Worm (Caenorhabditis elegans): ENCODE data around the gene ceh-13.

DNA sequence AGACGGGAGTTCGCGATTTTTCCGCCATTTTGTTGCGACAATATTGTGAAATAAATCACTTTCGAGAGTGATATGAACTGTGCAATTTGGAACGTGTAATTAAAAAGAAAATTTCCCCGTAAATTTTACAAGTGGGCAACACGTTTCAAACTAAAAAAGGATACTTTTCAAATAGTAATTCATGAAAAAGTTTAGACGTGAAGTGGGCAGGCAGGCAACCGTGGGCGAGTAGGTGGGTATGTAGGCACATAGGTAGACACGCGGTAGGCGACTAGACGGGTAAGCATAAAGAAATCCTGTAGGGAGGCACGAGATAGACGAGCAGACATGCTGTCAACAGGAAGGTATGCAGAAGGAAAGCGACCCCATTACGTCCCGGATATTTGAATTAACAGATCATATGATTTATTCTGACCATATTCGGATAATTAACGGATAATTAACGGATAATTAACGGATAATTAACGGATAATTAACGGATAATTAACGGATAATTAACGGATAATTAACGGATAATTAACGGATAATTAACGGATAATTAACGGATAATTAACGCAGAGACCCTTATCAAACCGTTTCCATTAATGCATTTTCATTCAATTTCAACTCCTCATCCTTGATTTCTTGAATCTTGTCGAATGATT lies 37.9 kb downstream of the ceh-13 start, which contains the start of gene R13A5.11:
- no peak for TF ChIP-seq nhr-28 (tag; optimal IDR thresholded peaks at IDR 0.05)
- TF ChIP-seq tbx-8 (GFP tag; optimal IDR thresholded peaks at IDR 0.05) = no peak
- TF ChIP-seq unc-62 (GFP tag; optimal IDR thresholded peaks at IDR 0.05) = no peak
- no peak for TF ChIP-seq cnd-1 (tag; optimal IDR thresholded peaks at IDR 0.05)
- TF ChIP-seq blmp-1 (tag; optimal IDR thresholded peaks at IDR 0.05) = no peak
- peak; percentile 84 for TF ChIP-seq ceh-43 (GFP tag; optimal IDR thresholded peaks at IDR 0.05)
- no peak for TF ChIP-seq nhr-76 (tag; optimal IDR thresholded peaks at IDR 0.05)
- no peak for TF ChIP-seq pha-4 (tag; optimal IDR thresholded peaks at IDR 0.05)
- no peak for TF ChIP-seq ces-1 (GFP tag; optimal IDR thresholded peaks at IDR 0.05)
- TF ChIP-seq snpc-4 (tag; optimal IDR thresholded peaks at IDR 0.05) = no peak
- TF ChIP-seq sptf-1 (tag; optimal IDR thresholded peaks at IDR 0.05) = no peak
- no peak for TF ChIP-seq mls-2 (tag; optimal IDR thresholded peaks at IDR 0.05)
- TF ChIP-seq elt-3 (tag; optimal IDR thresholded peaks at IDR 0.05) = no peak

Measured in whole organism, mixed stage, embryonic.